Worm (Caenorhabditis elegans): ENCODE measurements around the gene gex-3.

Gene gex-3

ce11 chrIV:12404137-12404536 is at the start of gene gex-3 (continued):
- TF ChIP-seq lin-35 (GFP tag; optimal IDR thresholded peaks at IDR 0.05) (peak; percentile 96 to 99), nhr-84 (tag; optimal IDR thresholded peaks at IDR 0.05) (no peak), nhr-90 (tag; optimal IDR thresholded peaks at IDR 0.05; ENCODE audit: poor library complexity) (peak; percentile 78), sup-37 (GFP tag; optimal IDR thresholded peaks at IDR 0.05) (no peak), C34B4.2 (tag; optimal IDR thresholded peaks at IDR 0.05) (no peak), lin-14 (GFP tag; optimal IDR thresholded peaks at IDR 0.05) (peak; percentile 85), alr-1 (tag; optimal IDR thresholded peaks at IDR 0.05; ENCODE audit: borderline replicate concordance) (no peak), dsc-1 (tag; optimal IDR thresholded peaks at IDR 0.05) (peak; percentile 63), ztf-4 (tag; optimal IDR thresholded peaks at IDR 0.05) (peak; percentile 26), pax-3 (tag; optimal IDR thresholded peaks at IDR 0.05) (peak; percentile 28), egl-27 (tag; optimal IDR thresholded peaks at IDR 0.05) (no peak), lin-15B (tag; optimal IDR thresholded peaks at IDR 0.05) (peak; percentile 96), ces-1 (GFP tag; optimal IDR thresholded peaks at IDR 0.05) (peak; percentile 89), nhr-76 (tag; optimal IDR thresholded peaks at IDR 0.05) (no peak), aha-1 (tag; optimal IDR thresholded peaks at IDR 0.05) (no peak), ceh-63 (GFP tag; optimal IDR thresholded peaks at IDR 0.05) (no peak), unc-86 (tag; optimal IDR thresholded peaks at IDR 0.05) (peak; percentile 67), unc-130 (tag; optimal IDR thresholded peaks at IDR 0.05) (peak; percentile 84), ceh-82 (tag; optimal IDR thresholded peaks at IDR 0.05) (peak; percentile 66 to 89 (median 75)), ets-5 (GFP tag; IDR thresholded peaks at IDR 0.05) (no peak), unc-98 (GFP tag; IDR thresholded peaks at IDR 0.05) (no peak), nhr-77 (tag; optimal IDR thresholded peaks at IDR 0.05) (peak; percentile 81), nhr-237 (tag; optimal IDR thresholded peaks at IDR 0.05) (peak; percentile 16), ceh-90 (tag; optimal IDR thresholded peaks at IDR 0.05) (peak; percentile 15), rnt-1 (tag; optimal IDR thresholded peaks at IDR 0.05) (peak; percentile 87), Y116A8C.19 (tag; optimal IDR thresholded peaks at IDR 0.05; ENCODE audit: borderline replicate concordance) (no peak), fos-1 (tag; optimal IDR thresholded peaks at IDR 0.05) (peak; percentile 79), nhr-19 (GFP tag; conservative IDR thresholded peaks at IDR 0.05) (peak; percentile 72), lin-13 (GFP tag; optimal IDR thresholded peaks at IDR 0.05) (peak; percentile 89), lir-3 (tag; optimal IDR thresholded peaks at IDR 0.05; ENCODE audit: poor library complexity) (peak; percentile 31), nhr-28 (tag; optimal IDR thresholded peaks at IDR 0.05) (no peak)

ce11 chrIV:12359979-12360378 is 44.3 kb upstream of the gex-3 start:
- no peak for TF ChIP-seq lin-13 (GFP tag; optimal IDR thresholded peaks at IDR 0.05)
- TF ChIP-seq vab-15 (tag; optimal IDR thresholded peaks at IDR 0.05), result no peak
- TF ChIP-seq ztf-11 (tag; optimal IDR thresholded peaks at IDR 0.05), result no peak
- TF ChIP-seq fos-1 (tag; optimal IDR thresholded peaks at IDR 0.05), result no peak
- TF ChIP-seq ceh-90 (tag; optimal IDR thresholded peaks at IDR 0.05), result no peak
- peak; percentile 24 for TF ChIP-seq ceh-63 (GFP tag; optimal IDR thresholded peaks at IDR 0.05)
- TF ChIP-seq efl-1 (optimal IDR thresholded peaks at IDR 0.05), result no peak
- TF ChIP-seq efl-1 (GFP tag; optimal IDR thresholded peaks at IDR 0.05 in 1 of 2), result peak in 1 of 2 experiments; percentile 30
- TF ChIP-seq nhr-12 (tag; optimal IDR thresholded peaks at IDR 0.05), result no peak

ce11 chrIV:12360742-12361195 is 43.5 kb upstream of the gex-3 start, which contains the start of gene sec-24.2:
sec-24.2 (minus strand) TSS chrIV:12360792.
- TF ChIP-seq hlh-17 (GFP tag; optimal IDR thresholded peaks at IDR 0.05; ENCODE audit: borderline replicate concordance) (no peak), ets-5 (GFP tag; IDR thresholded peaks at IDR 0.05) (no peak), rnt-1 (tag; optimal IDR thresholded peaks at IDR 0.05) (no peak)
